Worm (Caenorhabditis elegans): ENCODE results near the gene srg-1.

- TF ChIP-seq ama-1 (optimal IDR thresholded peaks at IDR 0.05) = no peak
- TF ChIP-seq hlh-6 (tag; optimal IDR thresholded peaks at IDR 0.05) = no peak
- TF ChIP-seq ahr-1 (tag; optimal IDR thresholded peaks at IDR 0.05) = no peak
- no peak for TF ChIP-seq ceh-24 (tag; optimal IDR thresholded peaks at IDR 0.05)
- TF ChIP-seq tbx-2 (tag; optimal IDR thresholded peaks at IDR 0.05) = no peak
- no peak for TF ChIP-seq hlh-8 (tag; optimal IDR thresholded peaks at IDR 0.05)
- TF ChIP-seq unc-55 (GFP tag; optimal IDR thresholded peaks at IDR 0.05) = no peak
- TF ChIP-seq ceh-34 (tag; optimal IDR thresholded peaks at IDR 0.05) = no peak
These were observed 42.7 kb downstream of the srg-1 start, which contains the start of gene C23G10.11 for ce11 chrIII:6215476-6215875.
